In the genomic region with DNA sequence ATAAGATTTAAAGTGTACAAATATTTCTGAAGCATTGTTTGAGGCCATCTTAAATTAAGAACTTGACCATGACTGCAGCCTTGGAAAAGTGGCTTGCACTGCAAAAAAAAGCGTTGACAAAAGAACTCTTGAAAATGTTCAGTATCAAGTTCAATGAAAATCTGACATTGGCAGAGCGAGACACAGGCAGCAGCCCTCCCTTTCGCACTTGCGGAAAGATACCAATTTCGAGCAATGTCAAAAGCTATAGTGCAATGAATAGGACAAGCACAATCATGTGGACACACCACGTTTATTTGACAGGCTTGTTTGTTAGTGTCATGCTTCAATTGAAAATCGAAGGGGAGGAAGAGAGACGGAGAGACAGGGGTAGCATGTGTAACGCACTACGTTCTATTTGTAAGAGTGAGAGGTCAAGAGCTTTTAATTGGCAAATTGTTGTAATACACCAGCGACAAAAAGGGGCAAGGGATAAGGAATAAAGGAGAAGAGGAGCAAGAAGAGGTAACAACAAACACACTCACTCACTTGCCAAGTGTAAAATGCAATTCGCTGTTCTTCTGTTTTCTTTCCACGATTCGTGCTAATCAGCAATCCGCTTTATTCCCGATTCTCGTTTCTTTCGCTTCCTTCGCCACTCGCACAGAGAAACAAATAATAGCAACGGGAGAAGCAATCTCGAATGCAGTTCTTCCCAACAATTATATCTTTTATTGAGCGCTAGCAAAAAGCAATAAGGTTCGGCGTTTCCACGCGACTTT, we compare ENCODE assay signal across 5 fruit fly cellular contexts.
A peak's percentile ranks its signal among the peaks of the same experiment; 100 is the strongest.
TF ChIP-seq lines count a peak whose summit lies in the region.

No protein-coding gene starts in this region.

- TF ChIP-seq CTCF in whole organism, embryonic (GFP tag; optimal IDR thresholded peaks at IDR 0.05; lab: Kevin White, UChicago), result no peak

TF ChIP-seq in whole organism, adult, 20 proteins besides CTCF, POLR2A, EP300 and RAD21 (continues in another document):
- no peak for TF ChIP-seq CG1620 (GFP tag; optimal IDR thresholded peaks at IDR 0.05; lab: Kevin White, UChicago)
- TF ChIP-seq CG11617 (GFP tag; optimal IDR thresholded peaks at IDR 0.05; lab: Kevin White, UChicago), result peak; percentile 43
- peak; percentile 49 for TF ChIP-seq CG12768 (GFP tag; optimal IDR thresholded peaks at IDR 0.05; lab: Kevin White, UChicago)
- TF ChIP-seq CG14711 (tag; optimal IDR thresholded peaks at IDR 0.05; lab: Kevin White, UChicago), result no peak
- TF ChIP-seq bab1 (GFP tag; optimal IDR thresholded peaks at IDR 0.05; lab: Kevin White, UChicago), result no peak
- no peak for TF ChIP-seq Crg-1 (GFP tag; optimal IDR thresholded peaks at IDR 0.05; lab: Kevin White, UChicago)
- TF ChIP-seq toe (GFP tag; optimal IDR thresholded peaks at IDR 0.05; lab: Kevin White, UChicago), result no peak
- TF ChIP-seq Hr96 (GFP tag; optimal IDR thresholded peaks at IDR 0.05; lab: Kevin White, UChicago), result no peak
- no peak for TF ChIP-seq Clk (GFP tag; optimal IDR thresholded peaks at IDR 0.05; lab: Kevin White, UChicago)
- TF ChIP-seq cnc (optimal IDR thresholded peaks at IDR 0.05; lab: Kevin White, UChicago), result peak in 1 of 2 experiments; percentile 8
- peak; percentile 90 for TF ChIP-seq tj (GFP tag; optimal IDR thresholded peaks at IDR 0.05; lab: Kevin White, UChicago)
- TF ChIP-seq kay (GFP tag; lab: Kevin White, UChicago; ENCODE audit: borderline replicate concordance), result peak; percentile 71
- TF ChIP-seq CG7101 (tag; optimal IDR thresholded peaks at IDR 0.05; lab: Kevin White, UChicago), result no peak
- TF ChIP-seq CG5204 (GFP tag; optimal IDR thresholded peaks at IDR 0.05; lab: Kevin White, UChicago), result no peak
- TF ChIP-seq cic (GFP tag; optimal IDR thresholded peaks at IDR 0.05; lab: Kevin White, UChicago), result peak; percentile 87
- peak; percentile 24 for TF ChIP-seq CG33017 (tag; optimal IDR thresholded peaks at IDR 0.05; lab: Kevin White, UChicago)

TF ChIP-seq in whole organism, embryonic, 481 proteins besides CTCF, POLR2A, EP300 and RAD21 (continues in another document):
- TF ChIP-seq CG18599 (GFP tag; optimal IDR thresholded peaks at IDR 0.05; lab: Kevin White, UChicago), result no peak
- TF ChIP-seq Sox102F (GFP tag; optimal IDR thresholded peaks at IDR 0.05; lab: Kevin White, UChicago), result no peak
- TF ChIP-seq Med (GFP tag; lab: Kevin White, UChicago), result peak; percentile 66
- TF ChIP-seq Hand (GFP tag; optimal IDR thresholded peaks at IDR 0.05; lab: Kevin White, UChicago), result no peak
- TF ChIP-seq Doc3 (GFP tag; IDR thresholded peaks at IDR 0.05; lab: Robert Waterston, UW; ENCODE audit: partially characterized antibody), result no peak; the same call in 2 of the 3 replicates
- TF ChIP-seq eve (GFP tag; optimal IDR thresholded peaks at IDR 0.05; lab: Kevin White, UChicago), result peak in 1 of 2 experiments; percentile 29
- peak; percentile 14 for TF ChIP-seq jumu (GFP tag; optimal IDR thresholded peaks at IDR 0.05; lab: Kevin White, UChicago)
- TF ChIP-seq so (GFP tag; IDR thresholded peaks at IDR 0.05; lab: Robert Waterston, UW), result no peak
- peak in 1 of 2 experiments; percentile 10 for TF ChIP-seq Hr51 (GFP tag; optimal IDR thresholded peaks at IDR 0.05; lab: Kevin White, UChicago)
- no peak for TF ChIP-seq CG10543 (GFP tag; optimal IDR thresholded peaks at IDR 0.05; lab: Kevin White, UChicago)
- no peak for TF ChIP-seq hkb (optimal IDR thresholded peaks at IDR 0.05; lab: Kevin White, UChicago)
- TF ChIP-seq hkb (GFP tag; IDR thresholded peaks at IDR 0.05; lab: Robert Waterston, UW), result 0 out of 2 replicates have a peak, but pooled peaks have one; percentile 23
- no peak for TF ChIP-seq CG11247 (GFP tag; IDR thresholded peaks at IDR 0.05; lab: Robert Waterston, UW)
- peak in 1 of 2 experiments; percentile 4 for TF ChIP-seq bsh (GFP tag; optimal IDR thresholded peaks at IDR 0.05; lab: Kevin White, UChicago)
- TF ChIP-seq CG30431 (GFP tag; optimal IDR thresholded peaks at IDR 0.05; lab: Kevin White, UChicago), result no peak
- TF ChIP-seq sens (GFP tag; lab: Kevin White, UChicago), result peak; percentile 20
- no peak for TF ChIP-seq sqz (GFP tag; optimal IDR thresholded peaks at IDR 0.05; lab: Kevin White, UChicago)

TF ChIP-seq in whole organism, prepupa, 60 proteins besides CTCF, POLR2A, EP300 and RAD21 (continues in another document):
- TF ChIP-seq Sox14 (GFP tag; optimal IDR thresholded peaks at IDR 0.05; lab: Kevin White, UChicago) (no peak), ss (GFP tag; optimal IDR thresholded peaks at IDR 0.05; lab: Kevin White, UChicago) (peak; percentile 44 to 49), CG11762 (GFP tag; optimal IDR thresholded peaks at IDR 0.05; lab: Kevin White, UChicago; ENCODE audit: insufficient read depth) (no peak), OdsH (GFP tag; optimal IDR thresholded peaks at IDR 0.05; lab: Kevin White, UChicago) (no peak), spab (GFP tag; optimal IDR thresholded peaks at IDR 0.05; lab: Kevin White, UChicago) (no peak), CG34406 (GFP tag; optimal IDR thresholded peaks at IDR 0.05; lab: Kevin White, UChicago) (no peak), CG15336 (GFP tag; IDR thresholded peaks at IDR 0.05; lab: Robert Waterston, UW) (peak; percentile 46), Sox15 (GFP tag; optimal IDR thresholded peaks at IDR 0.05; lab: Kevin White, UChicago) (no peak), Lpt (GFP tag; optimal IDR thresholded peaks at IDR 0.05; lab: Kevin White, UChicago) (peak; percentile 25), CG8119 (GFP tag; IDR thresholded peaks at IDR 0.05; lab: Robert Waterston, UW) (0 out of 3 replicates have a peak, but pooled peaks have one; percentile 37), pdm3 (GFP tag; optimal IDR thresholded peaks at IDR 0.05; lab: Kevin White, UChicago) (no peak), CG16779 (tag; optimal IDR thresholded peaks at IDR 0.05; lab: Kevin White, UChicago) (peak; percentile 27), Gug (GFP tag; IDR thresholded peaks at IDR 0.05; lab: Robert Waterston, UW) (no peak), CG9139 (GFP tag; optimal IDR thresholded peaks at IDR 0.05; lab: Kevin White, UChicago) (no peak), lz (GFP tag; optimal IDR thresholded peaks at IDR 0.05; lab: Kevin White, UChicago) (no peak), CG6276 (GFP tag; optimal IDR thresholded peaks at IDR 0.05; lab: Kevin White, UChicago) (peak; percentile 39), CG6163 (GFP tag; IDR thresholded peaks at IDR 0.05; lab: Robert Waterston, UW) (peak; percentile 79)

TF ChIP-seq in whole organism, pupa, 21 proteins besides CTCF, POLR2A, EP300 and RAD21 (continues in another document):
- TF ChIP-seq CG8301 (tag; optimal IDR thresholded peaks at IDR 0.05; lab: Kevin White, UChicago) (no peak), rn (GFP tag; IDR thresholded peaks at IDR 0.05; lab: Robert Waterston, UW) (no peak), CG15710 (tag; optimal IDR thresholded peaks at IDR 0.05; lab: Kevin White, UChicago) (no peak), EcR (GFP tag; optimal IDR thresholded peaks at IDR 0.05; lab: Kevin White, UChicago) (peak; percentile 74), CG4496 (GFP tag; IDR thresholded peaks at IDR 0.05; lab: Robert Waterston, UW) (peak; percentile 78), Pif1B (GFP tag; optimal IDR thresholded peaks at IDR 0.05; lab: Kevin White, UChicago) (no peak), Snoo (tag; optimal IDR thresholded peaks at IDR 0.05; lab: Kevin White, UChicago) (no peak), CG9948 (tag; optimal IDR thresholded peaks at IDR 0.05; lab: Kevin White, UChicago) (no peak), Pif1A (GFP tag; optimal IDR thresholded peaks at IDR 0.05; lab: Kevin White, UChicago) (no peak), CG12605 (GFP tag; IDR thresholded peaks at IDR 0.05; lab: Robert Waterston, UW) (0 out of 2 replicates have a peak, but pooled peaks have one; percentile 6), CG8159 (tag; optimal IDR thresholded peaks at IDR 0.05; lab: Kevin White, UChicago) (no peak), CG14655 (GFP tag; optimal IDR thresholded peaks at IDR 0.05; lab: Kevin White, UChicago) (no peak), CG17806 (tag; optimal IDR thresholded peaks at IDR 0.05; lab: Kevin White, UChicago) (no peak), CG32121 (GFP tag; IDR thresholded peaks at IDR 0.05; lab: Robert Waterston, UW) (peak; percentile 9; the same call in 1 of the 2 replicates), CG34367 (tag; optimal IDR thresholded peaks at IDR 0.05; lab: Kevin White, UChicago) (no peak), D1 (tag; optimal IDR thresholded peaks at IDR 0.05; lab: Kevin White, UChicago) (no peak), fd96Ca (GFP tag; IDR thresholded peaks at IDR 0.05; lab: Robert Waterston, UW) (no peak), CG10348 (GFP tag; IDR thresholded peaks at IDR 0.05; lab: Robert Waterston, UW) (no peak), gl (tag; optimal IDR thresholded peaks at IDR 0.05; lab: Kevin White, UChicago) (peak; percentile 32)

TF ChIP-seq in whole organism, wandering third instar larva, 38 proteins besides CTCF, POLR2A, EP300 and RAD21:
- TF ChIP-seq lola (GFP tag; optimal IDR thresholded peaks at IDR 0.05; lab: Kevin White, UChicago) (no peak), psq (GFP tag; optimal IDR thresholded peaks at IDR 0.05; lab: Kevin White, UChicago) (peak; percentile 96), rgr (GFP tag; optimal IDR thresholded peaks at IDR 0.05; lab: Kevin White, UChicago) (no peak)
